Worm (Caenorhabditis elegans) whole organism, late embryonic: ENCODE data around the gene F16B12.7.

Experiments used
- C08G9.2 ChIP-seq: sonication (generic microtip); optimal IDR thresholded peaks from 2 replicates; lab custom pipeline; 2016; ENCODE audit warnings: mild to moderate bottlenecking, missing genetic modification characterization, moderate library complexity, missing compliant biosample characterization
- C38D4.7 ChIP-seq: fragments of 200-800 bp; sonication (Bioruptor generic); optimal IDR thresholded peaks from 2 replicates; lab custom pipeline; 2018; ENCODE audit warnings: mild to moderate bottlenecking, missing genetic modification characterization, moderate library complexity, missing compliant biosample characterization
- K02D7.2 ChIP-seq: sonication (generic microtip); optimal IDR thresholded peaks from 2 replicates; lab custom pipeline; 2017; ENCODE audit warnings: mild to moderate bottlenecking, missing genetic modification characterization, missing compliant biosample characterization
- Y22D7AL.16 ChIP-seq: sonication (generic microtip); optimal IDR thresholded peaks from 2 replicates; lab custom pipeline; 2016; ENCODE audit warnings: missing genetic modification characterization, missing compliant biosample characterization
- ceh-14 ChIP-seq: sonication (generic microtip); optimal IDR thresholded peaks from 2 replicates; lab custom pipeline; 2016; ENCODE audit warnings: missing genotype, missing genetic modification characterization, missing compliant biosample characterization
- ceh-19 ChIP-seq: fragments of 200-800 bp; sonication (Bioruptor generic); optimal IDR thresholded peaks from 2 replicates; lab custom pipeline; 2018; ENCODE audit warnings: mild to moderate bottlenecking, missing genetic modification characterization, missing compliant biosample characterization
- ceh-2 ChIP-seq: sonication (generic microtip); optimal IDR thresholded peaks from 2 replicates; lab custom pipeline; 2016; ENCODE audit warnings: missing genotype, missing genetic modification characterization, missing compliant biosample characterization
- ceh-22 ChIP-seq: sonication (generic microtip); optimal IDR thresholded peaks from 2 replicates; lab custom pipeline; 2017; ENCODE audit warnings: missing biosample characterization, missing genetic modification characterization
- ceh-24 ChIP-seq: sonication (generic microtip); optimal IDR thresholded peaks from 2 replicates; lab custom pipeline; 2016; ENCODE audit warnings: mild to moderate bottlenecking, missing genetic modification characterization, missing compliant biosample characterization
- ceh-31 ChIP-seq: sonication (generic microtip); optimal IDR thresholded peaks from 2 replicates; lab custom pipeline; 2016; ENCODE audit warnings: missing genetic modification characterization, missing compliant biosample characterization
- ceh-34 ChIP-seq: sonication (generic microtip); optimal IDR thresholded peaks from 2 replicates; lab custom pipeline; 2016; ENCODE audit warnings: mild to moderate bottlenecking, missing genetic modification characterization, missing compliant biosample characterization
- ceh-48 ChIP-seq: sonication (generic microtip); optimal IDR thresholded peaks from 2 replicates; lab custom pipeline; 2016; ENCODE audit warnings: missing genetic modification characterization, inconsistent platforms, missing compliant biosample characterization
- ceh-6 ChIP-seq: fragments of 200-800 bp; sonication (Bioruptor generic); optimal IDR thresholded peaks from 2 replicates; lab custom pipeline; 2018; ENCODE audit warnings: mild to moderate bottlenecking, missing genetic modification characterization, missing compliant biosample characterization
- ceh-9 ChIP-seq: sonication (generic microtip); optimal IDR thresholded peaks from 2 replicates; lab custom pipeline; 2016; ENCODE audit warnings: mild to moderate bottlenecking, missing genetic modification characterization, inconsistent platforms, missing compliant biosample characterization
- elt-2 ChIP-seq: sonication (generic microtip); optimal IDR thresholded peaks from 2 replicates; lab custom pipeline; 2016; ENCODE audit warnings: missing genetic modification reagents, missing genetic modification characterization, missing compliant biosample characterization
- elt-4 ChIP-seq: sonication (generic microtip); optimal IDR thresholded peaks from 2 replicates; lab custom pipeline; 2016; ENCODE audit warnings: missing genetic modification characterization, missing compliant biosample characterization
- ets-4 ChIP-seq: sonication (generic microtip); optimal IDR thresholded peaks from 2 replicates; lab custom pipeline; 2016; ENCODE audit warnings: missing genetic modification characterization, missing compliant biosample characterization
- eyg-1 ChIP-seq: sonication (generic microtip); optimal IDR thresholded peaks from 2 replicates; lab custom pipeline; 2016; ENCODE audit warnings: missing genotype, missing genetic modification characterization, missing compliant biosample characterization
- fax-1 ChIP-seq: sonication (generic microtip); optimal IDR thresholded peaks from 2 replicates; lab custom pipeline; 2016; ENCODE audit warnings: missing genotype, missing genetic modification characterization, missing compliant biosample characterization
- gmeb-2 ChIP-seq: sonication (generic microtip); optimal IDR thresholded peaks from 2 replicates; lab custom pipeline; 2016; ENCODE audit warnings: missing genetic modification characterization, inconsistent platforms, missing compliant biosample characterization
- hlh-13 ChIP-seq: fragments of 200-800 bp; sonication (Bioruptor generic); optimal IDR thresholded peaks from 2 replicates; lab custom pipeline; 2018; ENCODE audit warnings: mild to moderate bottlenecking, missing genetic modification characterization, missing compliant biosample characterization
- hlh-15 ChIP-seq: sonication (generic microtip); optimal IDR thresholded peaks from 2 replicates; lab custom pipeline; 2016; ENCODE audit warnings: missing genetic modification characterization, missing compliant biosample characterization
- hlh-30 ChIP-seq: sonication (generic microtip); optimal IDR thresholded peaks from 2 replicates; lab custom pipeline; 2017; ENCODE audit warnings: antibody characterized with exemption, missing genetic modification characterization, missing compliant biosample characterization; ENCODE audit not compliant: insufficient read depth
- hlh-6 ChIP-seq: sonication (generic microtip); optimal IDR thresholded peaks from 2 replicates; lab custom pipeline; 2016; ENCODE audit warnings: missing genotype, missing genetic modification characterization, missing compliant biosample characterization
- lin-11 ChIP-seq: fragments of 200-800 bp; sonication (Bioruptor generic); optimal IDR thresholded peaks from 2 replicates; lab custom pipeline; 2018; ENCODE audit warnings: mild to moderate bottlenecking, missing genetic modification characterization, missing compliant biosample characterization
- madf-2 ChIP-seq: sonication (generic microtip); optimal IDR thresholded peaks from 2 replicates; lab custom pipeline; 2017; ENCODE audit warnings: missing genetic modification characterization, missing compliant biosample characterization
- nfya-1 ChIP-seq: sonication (generic microtip); optimal IDR thresholded peaks from 2 replicates; lab custom pipeline; 2017; ENCODE audit warnings: missing genetic modification characterization, mild to moderate bottlenecking, missing compliant biosample characterization, antibody characterized with exemption, moderate library complexity
- nhr-11 ChIP-seq: fragments of 150-350 bp; optimal IDR thresholded peaks from 2 replicates; lab custom pipeline; 2014; ENCODE audit warnings: missing biosample characterization, missing genetic modification characterization
- npax-4 ChIP-seq: sonication (generic microtip); optimal IDR thresholded peaks from 2 replicates; lab custom pipeline; 2016; ENCODE audit warnings: missing genetic modification characterization, missing compliant biosample characterization
- odd-2 ChIP-seq: sonication (generic microtip); optimal IDR thresholded peaks from 2 replicates; lab custom pipeline; 2017; ENCODE audit warnings: antibody characterized with exemption, mild to moderate bottlenecking, missing genetic modification characterization, missing compliant biosample characterization
- pag-3 ChIP-seq: sonication (generic microtip); optimal IDR thresholded peaks from 2 replicates; lab custom pipeline; 2016; ENCODE audit warnings: missing compliant biosample characterization, missing genetic modification characterization, borderline replicate concordance
- pat-9 ChIP-seq: fragments of 200-800 bp; sonication (Bioruptor generic); optimal IDR thresholded peaks from 2 replicates; lab custom pipeline; 2018; ENCODE audit warnings: mild to moderate bottlenecking, missing genetic modification characterization, moderate library complexity, missing compliant biosample characterization
- pax-1 ChIP-seq: fragments of 150-350 bp; optimal IDR thresholded peaks from 2 replicates; lab custom pipeline; 2014; ENCODE audit warnings: missing biosample characterization, missing genetic modification characterization
- pha-2 ChIP-seq: sonication (generic microtip); optimal IDR thresholded peaks from 2 replicates; lab custom pipeline; 2017; ENCODE audit warnings: mild to moderate bottlenecking, missing genetic modification characterization, missing compliant biosample characterization
- pha-4 ChIP-seq: fragments of 150-350 bp; optimal IDR thresholded peaks from 2 replicates; lab custom pipeline; 2018; ENCODE audit warnings: missing biosample characterization, missing genetic modification reagents, missing genetic modification characterization
- pqm-1 ChIP-seq: sonication (generic microtip); optimal IDR thresholded peaks from 2 replicates; lab custom pipeline; 2016; ENCODE audit warnings: missing genetic modification characterization, missing compliant biosample characterization
- rnt-1 ChIP-seq: sonication (generic microtip); optimal IDR thresholded peaks from 2 replicates; lab custom pipeline; 2016; ENCODE audit warnings: missing genetic modification characterization, missing compliant biosample characterization
- sox-2 ChIP-seq: fragments of 200-800 bp; sonication (Bioruptor generic); IDR thresholded peaks from 2 replicates; pipeline ENCODE4 v1.3.6; 2022; ENCODE audit warnings: missing genetic modification reagents, missing genetic modification characterization, missing compliant biosample characterization
- syd-9 ChIP-seq: sonication (generic microtip); optimal IDR thresholded peaks from 2 replicates; lab custom pipeline; 2016; ENCODE audit warnings: mild to moderate bottlenecking, missing genetic modification characterization, moderate library complexity, missing compliant biosample characterization
- tbx-2 ChIP-seq: sonication (generic microtip); optimal IDR thresholded peaks from 2 replicates; lab custom pipeline; 2016; ENCODE audit warnings: missing genetic modification characterization, missing compliant biosample characterization
- tbx-7 ChIP-seq: sonication (generic microtip); optimal IDR thresholded peaks from 2 replicates; lab custom pipeline; 2016; ENCODE audit warnings: missing genotype, missing genetic modification characterization, missing compliant biosample characterization
- unc-3 ChIP-seq, 2 experiments: fragments of 200-800 bp in 1 of 2; sonication (Bioruptor generic) in 1 of 2; sonication (generic microtip) in 1 of 2; conservative IDR thresholded peaks in 1 of 2; optimal IDR thresholded peaks in 1 of 2; 2 replicates each; pipeline versions ENCODE4 v1.3.6 to Lab custom; 2016 to 2022; ENCODE audit warnings: missing compliant biosample characterization in 2 of 2, missing genetic modification characterization in 2 of 2, missing genetic modification reagents in 1 of 2
- unc-42 ChIP-seq: sonication (generic microtip); optimal IDR thresholded peaks from 2 replicates; lab custom pipeline; 2016; ENCODE audit warnings: missing genotype, missing genetic modification characterization, missing compliant biosample characterization
- zip-5 ChIP-seq: sonication (generic microtip); optimal IDR thresholded peaks from 2 replicates; lab custom pipeline; 2016; ENCODE audit warnings: missing genetic modification characterization, missing compliant biosample characterization
- ztf-16 ChIP-seq: sonication (generic microtip); optimal IDR thresholded peaks from 2 replicates; lab custom pipeline; 2017; ENCODE audit warnings: missing genetic modification characterization, missing compliant biosample characterization

Gene F16B12.7

DNA sequence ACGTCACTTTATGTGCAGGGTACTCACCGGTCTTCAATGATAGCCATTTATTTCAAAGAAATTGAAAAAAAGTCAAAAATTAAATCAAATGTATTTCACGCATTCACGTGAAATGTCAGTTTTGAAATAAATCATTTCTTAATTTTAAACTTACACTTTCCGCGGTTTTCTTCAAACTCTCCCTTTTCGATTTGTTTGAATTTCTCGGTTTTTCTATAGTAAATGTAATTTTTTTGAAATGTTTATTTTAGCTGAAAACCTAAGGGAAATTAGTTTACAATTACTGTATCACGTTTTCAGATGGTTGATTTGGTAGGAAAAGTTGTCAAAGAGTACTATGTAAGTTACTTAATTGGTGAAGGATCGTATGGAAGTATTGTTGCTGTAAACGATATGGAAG, at the start of gene F16B12.7:
F16B12.7 (plus strand) TSS at position 301 of the 400 bp plus-strand sequence.
- no peak for TF ChIP-seq ceh-9 (tag; lab: Kevin White, UChicago)
- TF ChIP-seq hlh-6 (tag; lab: Kevin White, UChicago), result no peak
- TF ChIP-seq Y22D7AL.16, result no peak
- no peak for TF ChIP-seq unc-42 (tag; lab: Kevin White, UChicago)
- TF ChIP-seq ets-4 (tag; lab: Kevin White, UChicago), result no peak
- TF ChIP-seq npax-4 (tag; lab: Kevin White, UChicago), result no peak
- TF ChIP-seq ceh-48 (tag; lab: Kevin White, UChicago), result no peak
- TF ChIP-seq eyg-1 (tag; lab: Kevin White, UChicago), result no peak
- TF ChIP-seq ceh-6 (GFP tag; lab: Kevin White, UChicago), result no peak
- no peak for TF ChIP-seq nhr-11 (tag; lab: Kevin White, UChicago)
- no peak for TF ChIP-seq madf-2 (tag; lab: Kevin White, UChicago)
- TF ChIP-seq pha-4 (tag; lab: Kevin White, UChicago), result no peak
- no peak for TF ChIP-seq tbx-2 (tag; lab: Kevin White, UChicago)
- no peak for TF ChIP-seq tbx-7 (tag; lab: Kevin White, UChicago)
- TF ChIP-seq K02D7.2 (tag; lab: Kevin White, UChicago), result no peak
- no peak for TF ChIP-seq hlh-15 (tag; lab: Kevin White, UChicago)
- TF ChIP-seq elt-2 (tag; lab: Kevin White, UChicago), result no peak
- TF ChIP-seq syd-9 (tag; lab: Kevin White, UChicago), result no peak

- TF ChIP-seq hlh-6 (tag; lab: Kevin White, UChicago), result no peak
- TF ChIP-seq zip-5 (tag; lab: Kevin White, UChicago), result no peak
- no peak for TF ChIP-seq C38D4.7
- TF ChIP-seq unc-3 (GFP tag; conservative IDR thresholded peaks at IDR 0.05; lab: Robert Waterston, UW), result no peak
- no peak for TF ChIP-seq unc-3 (tag; optimal IDR thresholded peaks at IDR 0.05; lab: Kevin White, UChicago)
- no peak for TF ChIP-seq lin-11 (tag; lab: Kevin White, UChicago)
- no peak for TF ChIP-seq madf-2 (tag; lab: Kevin White, UChicago)
- no peak for TF ChIP-seq fax-1 (tag; lab: Kevin White, UChicago)
- no peak for TF ChIP-seq ceh-6 (GFP tag; lab: Kevin White, UChicago)
- no peak for TF ChIP-seq nhr-11 (tag; lab: Kevin White, UChicago)
- TF ChIP-seq odd-2, result no peak
These were observed 45.6 kb upstream of the F16B12.7 start for ce11 chrX:14062771-14063170.

DNA sequence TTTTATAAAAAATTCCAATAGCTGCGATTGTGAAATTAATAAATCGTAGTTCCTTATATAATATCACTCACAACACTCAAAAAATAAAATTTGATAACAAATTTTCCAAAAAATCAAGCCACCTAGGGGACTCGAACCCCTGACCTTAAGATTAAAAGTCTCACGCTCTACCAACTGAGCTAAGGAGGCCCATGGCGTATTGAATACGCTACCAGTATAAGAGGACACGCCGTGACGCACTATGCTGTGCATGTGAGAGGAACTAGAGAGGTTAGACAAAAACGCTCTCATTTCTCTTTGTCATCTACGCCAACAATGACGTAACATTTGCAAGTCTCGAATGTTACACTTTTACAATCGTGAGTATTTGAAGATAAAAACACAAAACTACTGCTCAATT, 44.5 kb upstream of the F16B12.7 start:
- TF ChIP-seq pat-9 (peak; percentile 95), pax-1 (tag; lab: Kevin White, UChicago) (no peak), zip-5 (tag; lab: Kevin White, UChicago) (peak; percentile 80), C08G9.2 (peak; percentile 84), ceh-24 (tag; lab: Kevin White, UChicago) (peak; percentile 77), sox-2 (GFP tag; lab: Robert Waterston, UW) (peak; percentile 94), pqm-1 (tag; lab: Kevin White, UChicago) (peak; percentile 90), elt-4 (tag; lab: Kevin White, UChicago) (no peak), pag-3 (tag; lab: Kevin White, UChicago) (peak; percentile 89), hlh-15 (tag; lab: Kevin White, UChicago) (peak; percentile 78), syd-9 (tag; lab: Kevin White, UChicago) (peak; percentile 91), odd-2 (peak; percentile 65), ceh-2 (tag; lab: Kevin White, UChicago) (peak; percentile 82), ztf-16 (tag; lab: Kevin White, UChicago) (peak; percentile 89), Y22D7AL.16 (peak; percentile 88), pha-4 (tag; lab: Kevin White, UChicago) (no peak), K02D7.2 (tag; lab: Kevin White, UChicago) (peak; percentile 87), ceh-31 (tag; lab: Kevin White, UChicago) (peak; percentile 89), hlh-13 (GFP tag; lab: Kevin White, UChicago) (peak; percentile 81), ceh-22 (no peak), gmeb-2 (tag; lab: Kevin White, UChicago) (peak; percentile 89), unc-3 (GFP tag; conservative IDR thresholded peaks at IDR 0.05; lab: Robert Waterston, UW) (peak; percentile 94), unc-3 (tag; optimal IDR thresholded peaks at IDR 0.05; lab: Kevin White, UChicago) (peak; percentile 91), hlh-30 (tag; lab: Kevin White, UChicago) (peak; percentile 81), ceh-19 (GFP tag; lab: Kevin White, UChicago) (peak; percentile 94), fax-1 (tag; lab: Kevin White, UChicago) (peak; percentile 90), hlh-6 (tag; lab: Kevin White, UChicago) (peak; percentile 96), rnt-1 (tag; lab: Kevin White, UChicago) (peak; percentile 96), pha-2 (peak; percentile 93), ceh-34 (peak; percentile 95), lin-11 (tag; lab: Kevin White, UChicago) (peak; percentile 91), ceh-14 (tag; lab: Kevin White, UChicago) (peak; percentile 90), nfya-1 (tag; lab: Kevin White, UChicago) (peak; percentile 81), npax-4 (tag; lab: Kevin White, UChicago) (peak; percentile 87)
